Worm (Caenorhabditis elegans) whole organism, L4/young adult: ENCODE data around the gene F42F12.14.

Source experiments
- dao-5 ChIP-seq: sonication (generic microtip); optimal IDR thresholded peaks from 2 replicates; lab custom pipeline; 2016; ENCODE audit warnings: missing genotype, missing genetic modification characterization, moderate library complexity, missing compliant biosample characterization
- him-1 ChIP-seq: sonication (generic microtip); optimal IDR thresholded peaks from 2 replicates; lab custom pipeline; 2016; ENCODE audit warnings: missing genotype, missing genetic modification reagents, missing genetic modification characterization, missing compliant biosample characterization

- no peak for TF ChIP-seq him-1 (tag; lab: Kevin White, UChicago)
- no peak for TF ChIP-seq dao-5 (tag; lab: Kevin White, UChicago)
These were observed 19.1 kb downstream of the F42F12.14 start for ce11 chrX:12367498-12367897.
